Fruit fly (Drosophila melanogaster): ENCODE data around the gene Dfd.

The Dfd gene

DNA sequence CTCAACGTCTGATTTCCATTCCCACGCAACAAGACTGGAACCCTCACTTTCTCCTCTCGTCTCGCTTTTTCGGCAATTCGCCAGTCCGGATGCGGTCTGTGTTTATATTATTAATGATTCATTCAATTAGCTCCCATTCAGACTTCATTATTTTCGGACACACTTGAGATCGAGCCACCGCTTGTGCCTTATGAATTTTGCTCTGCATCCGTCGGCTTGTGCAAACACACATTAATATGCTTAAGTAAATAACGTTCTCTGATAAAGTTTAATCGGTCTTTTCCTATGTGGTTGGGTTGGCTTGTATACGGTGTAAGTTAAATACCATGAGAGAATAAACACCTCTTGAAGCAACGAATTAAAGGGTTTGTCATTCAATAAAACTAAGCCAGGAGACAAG lies 26.8 kb upstream of the Dfd start:
- TF ChIP-seq Abd-B (GFP tag; optimal IDR thresholded peaks at IDR 0.05) (no peak), Jra (GFP tag; optimal IDR thresholded peaks at IDR 0.05) (no peak), Hnf4 (GFP tag; optimal IDR thresholded peaks at IDR 0.05) (peak; percentile 17), ey (GFP tag; optimal IDR thresholded peaks at IDR 0.05) (no peak), tai (GFP tag; optimal IDR thresholded peaks at IDR 0.05) (peak; percentile 23), Dif (GFP tag; optimal IDR thresholded peaks at IDR 0.05; ENCODE audit: partially characterized antibody) (no peak), woc (GFP tag; optimal IDR thresholded peaks at IDR 0.05) (no peak), dsf (GFP tag; optimal IDR thresholded peaks at IDR 0.05; ENCODE audit: borderline replicate concordance) (no peak), h (GFP tag; optimal IDR thresholded peaks at IDR 0.05) (peak; percentile 4), psq (GFP tag; optimal IDR thresholded peaks at IDR 0.05) (no peak), HLH106 (tag; optimal IDR thresholded peaks at IDR 0.05) (no peak), Myc (optimal IDR thresholded peaks at IDR 0.05) (no peak)

- TF ChIP-seq CG9705 (GFP tag; optimal IDR thresholded peaks at IDR 0.05) (no peak), Abd-B (GFP tag; optimal IDR thresholded peaks at IDR 0.05) (no peak), GATAd (GFP tag; optimal IDR thresholded peaks at IDR 0.05) (no peak), Vsx2 (GFP tag; optimal IDR thresholded peaks at IDR 0.05; ENCODE audit: partially characterized antibody) (no peak)
Observed at dm6 chr3R:6766171-6766591, 25.5 kb upstream of the Dfd start.

DNA sequence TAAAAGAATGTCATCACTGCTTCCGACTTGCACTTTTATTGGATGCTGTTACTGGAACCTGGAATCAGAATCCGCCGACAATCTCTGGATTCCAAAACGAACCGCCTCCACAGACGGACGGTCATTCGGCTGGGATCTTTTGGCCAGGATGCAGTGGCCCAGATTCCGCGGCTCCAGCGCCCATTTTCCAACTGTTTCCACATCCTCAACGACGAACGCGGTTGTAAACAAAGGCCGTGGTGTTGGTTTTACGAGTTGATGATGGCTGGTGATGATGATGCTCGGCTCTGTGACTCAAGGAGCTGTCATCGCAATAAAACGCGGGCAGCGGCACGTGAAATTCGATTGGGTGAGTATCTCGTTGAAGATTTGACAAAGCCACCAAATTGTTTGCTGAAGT lies 24.7 kb upstream of the Dfd start:
- TF ChIP-seq tai (GFP tag; optimal IDR thresholded peaks at IDR 0.05) (no peak), woc (GFP tag; optimal IDR thresholded peaks at IDR 0.05) (no peak), ey (GFP tag; optimal IDR thresholded peaks at IDR 0.05) (no peak), Dfd (GFP tag; optimal IDR thresholded peaks at IDR 0.05) (no peak), usp (GFP tag; optimal IDR thresholded peaks at IDR 0.05) (no peak), Mio (GFP tag; optimal IDR thresholded peaks at IDR 0.05) (no peak), pan (optimal IDR thresholded peaks at IDR 0.05) (no peak)

DNA sequence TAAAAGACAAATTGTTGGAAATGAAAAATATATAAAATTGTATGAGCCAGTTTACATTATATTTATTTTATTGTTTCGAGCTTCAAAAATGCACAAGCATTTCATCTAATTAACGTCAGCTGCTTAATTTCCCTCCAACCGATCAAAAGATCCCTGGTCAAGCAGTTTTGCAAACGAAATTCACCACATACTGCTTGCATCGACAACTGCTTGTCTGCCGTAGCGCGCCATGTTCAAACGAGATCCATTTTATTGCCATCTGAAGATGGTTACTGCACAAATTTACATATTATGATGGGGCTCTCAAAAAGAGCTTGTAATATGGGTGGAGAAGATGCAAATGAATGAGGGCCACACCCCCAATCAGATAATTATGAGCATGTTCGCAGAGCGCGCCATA lies 23.4 kb upstream of the Dfd start:
- TF ChIP-seq Abd-B (GFP tag; optimal IDR thresholded peaks at IDR 0.05) (no peak), brk (GFP tag; optimal IDR thresholded peaks at IDR 0.05) (no peak), dmrt93B (GFP tag; optimal IDR thresholded peaks at IDR 0.05) (no peak), Myc (optimal IDR thresholded peaks at IDR 0.05) (peak; percentile 69), Dif (GFP tag; optimal IDR thresholded peaks at IDR 0.05; ENCODE audit: partially characterized antibody) (no peak), woc (GFP tag; optimal IDR thresholded peaks at IDR 0.05) (no peak), Vsx2 (GFP tag; optimal IDR thresholded peaks at IDR 0.05; ENCODE audit: partially characterized antibody) (no peak)

dm6 chr3R:6771797-6772196 lies 19.8 kb upstream of the Dfd start:
- TF ChIP-seq ey (GFP tag; optimal IDR thresholded peaks at IDR 0.05): no peak
- TF ChIP-seq Vsx2 (GFP tag; optimal IDR thresholded peaks at IDR 0.05; ENCODE audit: partially characterized antibody): no peak
- no peak for TF ChIP-seq pan (optimal IDR thresholded peaks at IDR 0.05)
- TF ChIP-seq rgr (GFP tag; optimal IDR thresholded peaks at IDR 0.05): no peak
- TF ChIP-seq Hr83 (GFP tag; optimal IDR thresholded peaks at IDR 0.05; ENCODE audit: poor library complexity, severe bottlenecking): no peak
- no peak for TF ChIP-seq Dif (GFP tag; optimal IDR thresholded peaks at IDR 0.05; ENCODE audit: partially characterized antibody)
- no peak for TF ChIP-seq dl (GFP tag; optimal IDR thresholded peaks at IDR 0.05; ENCODE audit: insufficient read depth in 1 of 2, partially characterized antibody in 2 of 2)
- TF ChIP-seq tai (GFP tag; optimal IDR thresholded peaks at IDR 0.05): no peak
- TF ChIP-seq brk (GFP tag; optimal IDR thresholded peaks at IDR 0.05): no peak
- TF ChIP-seq Myc (optimal IDR thresholded peaks at IDR 0.05): no peak
- TF ChIP-seq br (GFP tag; optimal IDR thresholded peaks at IDR 0.05): no peak
- no peak for TF ChIP-seq Abd-B (GFP tag; optimal IDR thresholded peaks at IDR 0.05)
- TF ChIP-seq HLH106 (tag; optimal IDR thresholded peaks at IDR 0.05): no peak
- no peak for TF ChIP-seq CrebA (GFP tag; optimal IDR thresholded peaks at IDR 0.05; ENCODE audit: borderline replicate concordance)
- no peak for TF ChIP-seq Hnf4 (GFP tag; optimal IDR thresholded peaks at IDR 0.05)
- no peak for TF ChIP-seq Jra (GFP tag; optimal IDR thresholded peaks at IDR 0.05)
- TF ChIP-seq usp (GFP tag; optimal IDR thresholded peaks at IDR 0.05): no peak
- no peak for TF ChIP-seq psq (GFP tag; optimal IDR thresholded peaks at IDR 0.05)
- no peak for TF ChIP-seq sage (GFP tag; optimal IDR thresholded peaks at IDR 0.05)
- TF ChIP-seq dmrt93B (GFP tag; optimal IDR thresholded peaks at IDR 0.05): no peak

dm6 chr3R:6776797-6777196 lies 14.8 kb upstream of the Dfd start:
- TF ChIP-seq Hnf4 (GFP tag; optimal IDR thresholded peaks at IDR 0.05) (no peak), h (GFP tag; optimal IDR thresholded peaks at IDR 0.05) (no peak), br (GFP tag; optimal IDR thresholded peaks at IDR 0.05) (no peak), Dfd (GFP tag; optimal IDR thresholded peaks at IDR 0.05) (no peak)

Measured in whole organism, wandering third instar larva.